Worm (Caenorhabditis elegans): Measurements from ENCODE around the gene srlf-37.

ce11 chrV:598626-599025, 5.4 kb downstream of the srlf-37 start:
- TF ChIP-seq cog-1 (tag; optimal IDR thresholded peaks at IDR 0.05) (no peak), ztf-23 (GFP tag; IDR thresholded peaks at IDR 0.05) (no peak), ztf-29 (GFP tag; IDR thresholded peaks at IDR 0.05) (no peak)

All from whole organism, midembryonic.